Worm (Caenorhabditis elegans) whole organism, young adult: ENCODE results near the gene fbxa-143.

Experiments
- F57C9.4 ChIP-seq: sonication (generic microtip); optimal IDR thresholded peaks from 2 replicates; lab custom pipeline; 2017; ENCODE audit warnings: mild to moderate bottlenecking, missing genetic modification characterization, missing compliant biosample characterization
- aptf-3 ChIP-seq: fragments of 200-800 bp; sonication (Bioruptor generic); IDR thresholded peaks from 2 replicates; pipeline ENCODE4 v1.3.6; 2022; ENCODE audit warnings: missing genetic modification characterization, missing compliant biosample characterization
- bed-2 ChIP-seq: fragments of 200-800 bp; sonication (Bioruptor generic); IDR thresholded peaks from 2 replicates; pipeline ENCODE4 v1.3.6; 2022; ENCODE audit warnings: missing genetic modification reagents, missing genetic modification characterization, missing compliant biosample characterization
- ceh-27 ChIP-seq: fragments of 200-800 bp; sonication (Bioruptor generic); optimal IDR thresholded peaks from 2 replicates; lab custom pipeline; 2018; ENCODE audit warnings: mild to moderate bottlenecking, missing genetic modification characterization, moderate library complexity, missing compliant biosample characterization
- ceh-79 ChIP-seq: sonication (generic microtip); optimal IDR thresholded peaks from 2 replicates; lab custom pipeline; 2017; ENCODE audit warnings: mild to moderate bottlenecking, missing genetic modification characterization, missing compliant biosample characterization
- him-1 ChIP-seq: sonication (generic microtip); optimal IDR thresholded peaks from 2 replicates; lab custom pipeline; 2016; ENCODE audit warnings: missing genotype, missing genetic modification reagents, missing genetic modification characterization, missing compliant biosample characterization
- lin-40 ChIP-seq: sonication (generic microtip); optimal IDR thresholded peaks from 2 replicates; lab custom pipeline; 2016; ENCODE audit warnings: missing genetic modification characterization, mild to moderate bottlenecking, missing compliant biosample characterization, missing genotype, missing genetic modification reagents
- madf-6 ChIP-seq: fragments of 200-800 bp; sonication (Bioruptor generic); IDR thresholded peaks from 2 replicates; pipeline ENCODE4 v1.3.6; 2022; ENCODE audit warnings: missing genetic modification reagents, missing genetic modification characterization, missing compliant biosample characterization
- mes-4 ChIP-seq: sonication (generic microtip); optimal IDR thresholded peaks from 2 replicates; lab custom pipeline; 2016; ENCODE audit warnings: missing genotype, missing genetic modification characterization, missing compliant biosample characterization
- rcor-1 ChIP-seq: fragments of 200-800 bp; sonication (Bioruptor generic); IDR thresholded peaks from 2 replicates; pipeline ENCODE4 v1.3.6; 2022; ENCODE audit warnings: missing genetic modification reagents, missing genetic modification characterization, missing compliant biosample characterization
- sea-2 ChIP-seq: fragments of 200-800 bp; sonication (Bioruptor generic); IDR thresholded peaks from 2 replicates; pipeline ENCODE4 v1.3.6; 2022; ENCODE audit warnings: missing genetic modification characterization, missing compliant biosample characterization
- snpc-4 ChIP-seq, 5 experiments: fragments of 150-350 bp in 1 of 5; sonication (generic microtip) in 4 of 5; optimal IDR thresholded peaks; 2 replicates each; lab custom pipeline; 2014 to 2018; ENCODE audit warnings: missing genetic modification characterization in 5 of 5, missing biosample characterization in 3 of 5, antibody characterized with exemption in 2 of 5, mild to moderate bottlenecking in 2 of 5, missing compliant biosample characterization in 2 of 5, missing genotype in 2 of 5, moderate library complexity in 2 of 5, missing genetic modification reagents in 1 of 5
- tlf-1 ChIP-seq: fragments of 200-800 bp; sonication (Bioruptor generic); optimal IDR thresholded peaks from 2 replicates; lab custom pipeline; 2018; ENCODE audit warnings: mild to moderate bottlenecking, missing genetic modification characterization, missing compliant biosample characterization
- unc-62 ChIP-seq: fragments of 150-350 bp; optimal IDR thresholded peaks from 2 replicates; lab custom pipeline; 2014; ENCODE audit warnings: missing biosample characterization, missing genetic modification reagents, missing genetic modification characterization

ce11 chrV:16131249-16131648 is 3.9 kb upstream of the fbxa-143 start, which contains the start of gene fbxa-142:
- TF ChIP-seq aptf-3 (no peak), unc-62 (GFP tag; lab: Kevin White, UChicago) (no peak), ceh-79 (tag; lab: Kevin White, UChicago) (no peak), bed-2 (GFP tag; lab: Robert Waterston, UW) (no peak), sea-2 (GFP tag; lab: Robert Waterston, UW) (no peak), snpc-4 (GFP tag; optimal IDR thresholded peaks at IDR 0.05; lab: Kevin White, UChicago) (no peak), snpc-4 (tag; optimal IDR thresholded peaks at IDR 0.05; lab: Kevin White, UChicago) (no peak), mes-4 (tag; lab: Kevin White, UChicago) (no peak), tlf-1 (GFP tag; lab: Kevin White, UChicago) (no peak), madf-6 (GFP tag; lab: Robert Waterston, UW) (no peak), F57C9.4 (tag; lab: Kevin White, UChicago) (no peak), him-1 (tag; lab: Kevin White, UChicago) (no peak), rcor-1 (GFP tag; lab: Robert Waterston, UW) (no peak), ceh-27 (GFP tag; lab: Kevin White, UChicago) (no peak), lin-40 (no peak)
